Fruit fly (Drosophila melanogaster): ENCODE measurements around the gene gzl.
A peak's percentile ranks its signal among the peaks of the same experiment; 100 is the strongest.

gzl gene

DNA sequence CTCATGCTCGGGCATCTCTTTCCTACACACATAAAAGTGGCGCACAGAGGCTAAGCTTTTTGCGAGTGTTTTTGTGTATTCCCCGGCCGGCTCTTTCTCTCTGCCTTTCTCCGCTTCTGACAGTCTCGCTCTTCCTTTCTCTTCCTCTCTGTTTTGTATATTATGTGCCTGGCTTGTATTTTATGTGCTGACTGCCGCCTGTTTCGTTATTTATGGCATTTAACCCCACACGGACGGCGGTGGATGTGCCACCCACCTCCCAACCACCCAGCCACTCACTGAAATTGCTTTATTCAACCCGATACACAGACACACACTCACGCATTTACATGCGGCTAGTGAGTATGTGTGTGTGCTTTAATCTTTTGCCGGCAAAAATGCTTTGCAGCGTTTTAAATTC is 37.2 kb downstream of the gzl start (continued):
- no peak for TF ChIP-seq ase (GFP tag; IDR thresholded peaks at IDR 0.05)
- no peak for TF ChIP-seq CG9932 (GFP tag; IDR thresholded peaks at IDR 0.05)
- peak; percentile 71 for TF ChIP-seq cg (GFP tag; optimal IDR thresholded peaks at IDR 0.05)
- no peak for TF ChIP-seq psq (GFP tag; optimal IDR thresholded peaks at IDR 0.05)
- peak; percentile 8 for TF ChIP-seq CG1832 (GFP tag; optimal IDR thresholded peaks at IDR 0.05)
- peak; percentile 21; the same call in 1 of the 3 replicates for TF ChIP-seq row (GFP tag; IDR thresholded peaks at IDR 0.05)
- peak; percentile 40 for TF ChIP-seq crol (GFP tag; IDR thresholded peaks at IDR 0.05)
- TF ChIP-seq CG10366 (GFP tag; IDR thresholded peaks at IDR 0.05): no peak
- no peak for TF ChIP-seq kay (GFP tag; optimal IDR thresholded peaks at IDR 0.05)
- TF ChIP-seq Med (GFP tag): peak; percentile 82
- no peak for TF ChIP-seq unc-4 (GFP tag; IDR thresholded peaks at IDR 0.05; ENCODE audit: partially characterized antibody)
- no peak for TF ChIP-seq tin (GFP tag; optimal IDR thresholded peaks at IDR 0.05)
- no peak for TF ChIP-seq MTF-1 (GFP tag; optimal IDR thresholded peaks at IDR 0.05; ENCODE audit: borderline replicate concordance)
- TF ChIP-seq lbe (GFP tag; optimal IDR thresholded peaks at IDR 0.05): no peak
- no peak for TF ChIP-seq CG18476 (GFP tag; optimal IDR thresholded peaks at IDR 0.05)
- TF ChIP-seq CG1529 (GFP tag; optimal IDR thresholded peaks at IDR 0.05): no peak
- TF ChIP-seq onecut (GFP tag; IDR thresholded peaks at IDR 0.05): peak; percentile 56; the same call in 1 of the 2 replicates
- TF ChIP-seq dimm (GFP tag; IDR thresholded peaks at IDR 0.05): no peak
- TF ChIP-seq nerfin-1 (tag; optimal IDR thresholded peaks at IDR 0.05): peak; percentile 79
- TF ChIP-seq ato (GFP tag; IDR thresholded peaks at IDR 0.05; ENCODE audit: partially characterized antibody): no peak
- no peak for TF ChIP-seq ap (GFP tag; IDR thresholded peaks at IDR 0.05)
- no peak for TF ChIP-seq bcd (GFP tag; optimal IDR thresholded peaks at IDR 0.05)
- no peak for TF ChIP-seq Hand (GFP tag; optimal IDR thresholded peaks at IDR 0.05)
- no peak for TF ChIP-seq CG17568 (GFP tag; optimal IDR thresholded peaks at IDR 0.05)
- no peak for TF ChIP-seq Atf6 (GFP tag; IDR thresholded peaks at IDR 0.05)
- no peak for TF ChIP-seq CG7928 (GFP tag; optimal IDR thresholded peaks at IDR 0.05)
- TF ChIP-seq chinmo (GFP tag; IDR thresholded peaks at IDR 0.05; ENCODE audit: partially characterized antibody): 0 out of 4 replicates have a peak, but pooled peaks have one; percentile 68
- TF ChIP-seq Lpt (GFP tag; optimal IDR thresholded peaks at IDR 0.05): no peak

DNA sequence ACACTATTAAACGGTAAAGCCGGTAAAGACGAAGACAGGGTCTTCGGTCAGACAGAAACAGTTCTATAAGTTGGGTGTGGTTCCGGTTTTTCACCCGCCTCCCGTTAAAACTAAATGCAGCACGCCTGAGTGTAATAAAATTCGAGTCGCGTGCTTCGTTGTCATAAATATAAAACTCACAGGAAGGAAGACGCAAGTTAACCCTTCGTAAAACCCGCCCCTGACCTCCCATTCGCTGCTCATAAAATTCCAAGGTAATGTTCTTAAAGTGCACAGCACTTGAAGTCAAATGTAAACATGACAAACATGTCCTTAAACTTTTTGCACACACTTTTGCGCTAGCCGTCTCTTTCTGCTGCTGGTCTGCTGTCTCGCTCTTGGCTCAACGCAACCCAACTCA is 38.5 kb downstream of the gzl start:
- TF ChIP-seq CG42726 (GFP tag; IDR thresholded peaks at IDR 0.05; ENCODE audit: partially characterized antibody): no peak
- TF ChIP-seq cad (GFP tag; optimal IDR thresholded peaks at IDR 0.05): peak; percentile 78
- TF ChIP-seq pho (GFP tag; optimal IDR thresholded peaks at IDR 0.05): no peak
- TF ChIP-seq Hr3 (GFP tag; optimal IDR thresholded peaks at IDR 0.05): no peak
- no peak for TF ChIP-seq peb (GFP tag; IDR thresholded peaks at IDR 0.05)
- no peak for TF ChIP-seq psq (GFP tag; optimal IDR thresholded peaks at IDR 0.05)
- TF ChIP-seq pnt (GFP tag; optimal IDR thresholded peaks at IDR 0.05): no peak
- TF ChIP-seq Nf-YC (tag; optimal IDR thresholded peaks at IDR 0.05): no peak
- no peak for TF ChIP-seq CoRest (tag; optimal IDR thresholded peaks at IDR 0.05)
- TF ChIP-seq tll (GFP tag; optimal IDR thresholded peaks at IDR 0.05): peak in 1 of 2 experiments; percentile 72
- TF ChIP-seq CG7786 (GFP tag; optimal IDR thresholded peaks at IDR 0.05): no peak
- TF ChIP-seq CG11560 (tag; IDR thresholded peaks at IDR 0.05): no peak
- TF ChIP-seq otp (GFP tag; IDR thresholded peaks at IDR 0.05): no peak
- TF ChIP-seq schlank (tag; optimal IDR thresholded peaks at IDR 0.05): no peak
- TF ChIP-seq Med (GFP tag): peak; percentile 45
- no peak for TF ChIP-seq CG10462 (GFP tag; optimal IDR thresholded peaks at IDR 0.05)
- TF ChIP-seq slp2 (GFP tag; optimal IDR thresholded peaks at IDR 0.05): no peak
- TF ChIP-seq CG12071 (GFP tag; optimal IDR thresholded peaks at IDR 0.05): no peak
- no peak for TF ChIP-seq sisA (GFP tag; IDR thresholded peaks at IDR 0.05)
- no peak for TF ChIP-seq croc (GFP tag; conservative IDR thresholded peaks at IDR 0.05)
